Worm (Caenorhabditis elegans) whole organism, L4 larva: ENCODE measurements around the gene C17G10.1.

Experiments
- ZK546.5 ChIP-seq, 2 experiments: sonication (generic microtip); optimal IDR thresholded peaks; 2 replicates each; lab custom pipeline; 2017; ENCODE audit warnings: missing biosample characterization in 2 of 2, missing genetic modification characterization in 2 of 2
- daf-12 ChIP-seq: fragments of 150-350 bp; optimal IDR thresholded peaks from 2 replicates; lab custom pipeline; 2014; ENCODE audit warnings: missing biosample characterization, missing genetic modification reagents, missing genetic modification characterization
- saeg-2 ChIP-seq: fragments of 200-800 bp; sonication (Bioruptor generic); IDR thresholded peaks from 2 replicates; pipeline ENCODE4 v1.3.6; 2022; ENCODE audit warnings: missing genetic modification reagents, missing genetic modification characterization, missing compliant biosample characterization

DNA sequence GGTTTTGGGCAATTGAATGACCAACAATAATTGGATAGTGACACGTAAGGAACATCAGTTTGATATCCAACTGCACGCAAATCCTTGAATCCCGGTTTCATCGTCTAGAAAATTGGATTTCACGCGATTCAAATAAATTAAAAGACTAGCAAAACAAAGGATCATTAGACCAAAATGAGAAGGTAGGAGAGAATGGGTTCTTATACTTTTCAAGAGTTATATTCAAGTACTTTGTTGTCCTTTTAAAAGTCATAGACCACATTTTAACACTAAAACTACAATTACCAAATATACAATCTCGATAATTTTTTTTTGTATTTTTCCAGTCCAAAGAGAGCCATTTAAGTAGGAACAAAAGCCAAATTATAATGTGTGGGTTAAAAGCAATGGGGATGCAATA is 14.0 kb upstream of the C17G10.1 start, which contains the start of gene T25E4.2:
- TF ChIP-seq saeg-2 (GFP tag; lab: Robert Waterston, UW) (no peak), daf-12 (tag; lab: Kevin White, UChicago) (no peak), ZK546.5 (tag; optimal IDR thresholded peaks at IDR 0.05; lab: Kevin White, UChicago) (no peak)
